Worm (Caenorhabditis elegans) whole organism, L2 larva: Measurements from ENCODE around the gene let-711.

Source experiments
- egl-27 ChIP-seq: sonication (generic microtip); optimal IDR thresholded peaks from 3 replicates; lab custom pipeline; 2017; ENCODE audit warnings: missing biosample characterization, missing genetic modification reagents, missing genetic modification characterization
- nhr-12 ChIP-seq: fragments of 150-350 bp; optimal IDR thresholded peaks from 2 replicates; lab custom pipeline; 2014; ENCODE audit warnings: missing biosample characterization, missing genetic modification characterization
- nhr-237 ChIP-seq: fragments of 150-350 bp; optimal IDR thresholded peaks from 2 replicates; lab custom pipeline; 2014; ENCODE audit warnings: missing biosample characterization, missing genetic modification characterization
- nhr-77 ChIP-seq: fragments of 150-350 bp; optimal IDR thresholded peaks from 2 replicates; lab custom pipeline; 2014; ENCODE audit warnings: missing biosample characterization, missing genetic modification characterization
- snpc-4 ChIP-seq: fragments of 150-350 bp; optimal IDR thresholded peaks from 2 replicates; lab custom pipeline; 2014; ENCODE audit warnings: missing biosample characterization, missing genetic modification characterization
- unc-39 ChIP-seq: fragments of 150-350 bp; optimal IDR thresholded peaks from 2 replicates; lab custom pipeline; 2014; ENCODE audit warnings: missing biosample characterization, missing genetic modification characterization
- unc-62 ChIP-seq: fragments of 150-350 bp; optimal IDR thresholded peaks from 2 replicates; lab custom pipeline; 2014; ENCODE audit warnings: missing biosample characterization, missing genetic modification reagents, missing genetic modification characterization
- ztf-11 ChIP-seq: sonication (generic microtip); optimal IDR thresholded peaks from 2 replicates; lab custom pipeline; 2017; ENCODE audit warnings: missing biosample characterization, missing genetic modification characterization

ce11 chrIII:6898518-6898917, 48.0 kb upstream of the let-711 start:
- TF ChIP-seq ztf-11 (no peak), unc-39 (tag; lab: Kevin White, UChicago) (no peak), nhr-12 (tag; lab: Kevin White, UChicago) (no peak), snpc-4 (no peak), egl-27 (tag; lab: Kevin White, UChicago) (no peak), nhr-77 (no peak), unc-62 (GFP tag; lab: Kevin White, UChicago) (no peak), nhr-237 (tag; lab: Kevin White, UChicago) (no peak)
